Worm (Caenorhabditis elegans): ENCODE measurements around the gene T05C7.8.

DNA sequence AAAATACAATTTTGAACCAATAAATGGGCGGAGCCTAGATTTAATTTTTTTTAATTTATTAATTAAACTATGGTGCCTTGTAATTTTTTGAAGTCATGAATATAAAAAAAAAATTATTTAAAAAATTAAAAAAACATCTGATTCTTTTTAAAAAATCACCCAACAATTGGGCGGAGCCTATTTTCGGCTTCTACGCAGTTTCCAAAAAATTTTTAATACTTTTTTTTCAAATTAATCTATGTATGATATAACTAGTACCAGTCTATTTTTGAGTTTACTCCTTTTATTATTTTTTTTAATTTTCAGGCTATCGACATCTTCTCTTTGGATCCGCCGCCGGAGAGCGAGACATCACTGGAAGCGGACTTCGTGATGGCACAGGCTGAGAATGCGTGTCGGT, 15.5 kb downstream of the T05C7.8 start, which contains the start of gene tpa-1:
- TF ChIP-seq ama-1 (optimal IDR thresholded peaks at IDR 0.05) (no peak), hmg-4 (GFP tag; optimal IDR thresholded peaks at IDR 0.05) (no peak)
